Fruit fly (Drosophila melanogaster) whole organism, embryonic: ENCODE results near the gene VhaAC45RP.

Experiments
- CG12236 ChIP-seq: fragments of 200-800 bp; sonication (Bioruptor generic); optimal IDR thresholded peaks from 2 replicates; lab custom pipeline; 2016; ENCODE audit warnings: missing biosample characterization, missing genetic modification characterization
- CG13775 ChIP-seq: fragments of 200-800 bp; sonication (Bioruptor generic); optimal IDR thresholded peaks from 3 replicates; lab custom pipeline; 2017; ENCODE audit warnings: missing biosample characterization, mild to moderate bottlenecking, missing genetic modification characterization
- CG14014 ChIP-seq: fragments of 200-800 bp; sonication (Bioruptor generic); IDR thresholded peaks from 2 replicates; pipeline ENCODE4 v1.3.6; 2022; ENCODE audit warnings: missing biosample characterization, missing genetic modification characterization
- CG15011 ChIP-seq: fragments of 200-800 bp; sonication (Bioruptor generic); optimal IDR thresholded peaks from 3 replicates; lab custom pipeline; 2018; ENCODE audit warnings: missing biosample characterization, mild to moderate bottlenecking, missing genetic modification characterization
- CG16813 ChIP-seq: fragments of 200-800 bp; sonication (Bioruptor generic); IDR thresholded peaks from 3 replicates; pipeline ENCODE4 v1.3.6; 2022; ENCODE audit warnings: missing biosample characterization, missing genetic modification characterization; ENCODE audit not compliant: partially characterized antibody
- CG17568 ChIP-seq: fragments of 200-800 bp; sonication (Bioruptor generic); optimal IDR thresholded peaks from 2 replicates; lab custom pipeline; 2018; ENCODE audit warnings: missing biosample characterization, mild to moderate bottlenecking, missing genetic modification characterization, moderate library complexity
- CG17802 ChIP-seq: fragments of 200-800 bp; sonication (Bioruptor generic); optimal IDR thresholded peaks from 2 replicates; lab custom pipeline; 2018; ENCODE audit warnings: missing biosample characterization, mild to moderate bottlenecking, missing genetic modification characterization, moderate library complexity
- CG3163 ChIP-seq: fragments of 200-800 bp; sonication (Bioruptor generic); optimal IDR thresholded peaks from 3 replicates; lab custom pipeline; 2016; ENCODE audit warnings: missing biosample characterization, missing genetic modification characterization
- CG32532 ChIP-seq: fragments of 200-800 bp; sonication (Bioruptor generic); IDR thresholded peaks from 2 replicates; pipeline ENCODE4 v1.3.6; 2022; ENCODE audit warnings: missing biosample characterization, missing genetic modification characterization
- CG34376 ChIP-seq: fragments of 200-800 bp; sonication (Bioruptor generic); optimal IDR thresholded peaks from 2 replicates; lab custom pipeline; 2018; ENCODE audit warnings: missing biosample characterization, mild to moderate bottlenecking, missing genetic modification characterization
- CG34422 ChIP-seq: fragments of 200-800 bp; sonication (Bioruptor generic); IDR thresholded peaks from 3 replicates; pipeline ENCODE4 v1.3.6; 2022; ENCODE audit warnings: missing biosample characterization, missing genetic modification characterization
- CG3847 ChIP-seq: fragments of 200-800 bp; sonication (Bioruptor generic); IDR thresholded peaks from 2 replicates; pipeline ENCODE4 v1.3.6; 2022; ENCODE audit warnings: missing biosample characterization, missing genetic modification characterization
- CG4854 ChIP-seq: fragments of 200-800 bp; sonication (Bioruptor generic); optimal IDR thresholded peaks from 2 replicates; lab custom pipeline; 2016; ENCODE audit warnings: missing biosample characterization, missing genetic modification characterization, inconsistent platforms
- CG5180 ChIP-seq: fragments of 200-800 bp; sonication (Bioruptor generic); optimal IDR thresholded peaks from 3 replicates; lab custom pipeline; 2017; ENCODE audit warnings: missing biosample characterization, missing genetic modification characterization, mild to moderate bottlenecking, moderate library complexity, missing genetic modification reagents
- CG5245 ChIP-seq: fragments of 200-800 bp; sonication (Bioruptor generic); optimal IDR thresholded peaks from 3 replicates; lab custom pipeline; 2016; ENCODE audit warnings: missing biosample characterization, missing genetic modification characterization
- CG6791 ChIP-seq: fragments of 200-800 bp; sonication (Bioruptor generic); IDR thresholded peaks from 3 replicates; pipeline ENCODE4 v1.3.6; 2022; ENCODE audit warnings: missing biosample characterization, missing genetic modification characterization; ENCODE audit not compliant: partially characterized antibody
- CG7372 ChIP-seq: fragments of 200-800 bp; sonication (Bioruptor generic); IDR thresholded peaks from 2 replicates; pipeline ENCODE4 v1.3.6; 2022; ENCODE audit warnings: missing biosample characterization, missing genetic modification characterization
- CG7786 ChIP-seq: fragments of 200-800 bp; sonication (Bioruptor generic); optimal IDR thresholded peaks from 2 replicates; lab custom pipeline; 2016; ENCODE audit warnings: missing biosample characterization, missing genetic modification characterization
- CG8089 ChIP-seq: fragments of 200-800 bp; sonication (Bioruptor generic); optimal IDR thresholded peaks from 3 replicates; lab custom pipeline; 2016; ENCODE audit warnings: missing biosample characterization, missing genetic modification characterization
- CTCF ChIP-seq: fragments of 200-800 bp; sonication (Bioruptor generic); optimal IDR thresholded peaks from 2 replicates; lab custom pipeline; 2017; ENCODE audit warnings: missing biosample characterization, mild to moderate bottlenecking, missing genetic modification characterization, moderate library complexity
- D19B ChIP-seq: fragments of 200-800 bp; sonication (Bioruptor generic); optimal IDR thresholded peaks from 2 replicates; lab custom pipeline; 2017; ENCODE audit warnings: missing biosample characterization, mild to moderate bottlenecking, missing genetic modification characterization
- Dad ChIP-seq: fragments of 200-800 bp; sonication (Bioruptor generic); optimal IDR thresholded peaks from 3 replicates; lab custom pipeline; 2016; ENCODE audit warnings: missing biosample characterization, missing genetic modification characterization
- E2f2 ChIP-seq: fragments of 200-800 bp; sonication (Bioruptor generic); IDR thresholded peaks from 2 replicates; pipeline ENCODE4 v1.3.6; 2022; ENCODE audit warnings: missing biosample characterization, missing genetic modification characterization
- GATAe ChIP-seq: fragments of 200-800 bp; sonication (Bioruptor generic); conservative IDR thresholded peaks from 2 replicates; pipeline ENCODE4 v1.3.6; 2022; ENCODE audit warnings: missing biosample characterization, missing genetic modification characterization
- HLH4C ChIP-seq: fragments of 200-800 bp; sonication (Bioruptor generic); IDR thresholded peaks from 3 replicates; pipeline ENCODE4 v1.3.6; 2022; ENCODE audit warnings: missing biosample characterization, missing genetic modification characterization; ENCODE audit not compliant: partially characterized antibody
- HLHmδ ChIP-seq: fragments of 200-800 bp; sonication (Bioruptor generic); optimal IDR thresholded peaks from 2 replicates; lab custom pipeline; 2018; ENCODE audit warnings: missing biosample characterization, mild to moderate bottlenecking, missing genetic modification characterization, moderate library complexity
- HmgD ChIP-seq: fragments of 200-800 bp; sonication (Bioruptor generic); optimal IDR thresholded peaks from 3 replicates; lab custom pipeline; 2016; ENCODE audit warnings: missing biosample characterization, missing genetic modification characterization
- Hr3 ChIP-seq: fragments of 200-800 bp; sonication (Bioruptor generic); optimal IDR thresholded peaks from 3 replicates; lab custom pipeline; 2016; ENCODE audit warnings: missing biosample characterization, missing genetic modification characterization
- Jarid2 ChIP-seq: fragments of 200-800 bp; sonication (Bioruptor generic); optimal IDR thresholded peaks from 3 replicates; lab custom pipeline; 2017; ENCODE audit warnings: mild to moderate bottlenecking, missing biosample characterization, missing genetic modification reagents, missing genetic modification characterization
- Nf-YC ChIP-seq: fragments of 200-800 bp; optimal IDR thresholded peaks from 3 replicates; lab custom pipeline; 2019; ENCODE audit warnings: missing biosample characterization, mild to moderate bottlenecking, missing genetic modification characterization, moderate library complexity
- Side ChIP-seq: fragments of 200-800 bp; sonication (Bioruptor generic); optimal IDR thresholded peaks from 2 replicates; lab custom pipeline; 2016; ENCODE audit warnings: missing biosample characterization, missing genetic modification characterization
- Sry-β ChIP-seq: fragments of 200-800 bp; sonication (Bioruptor generic); optimal IDR thresholded peaks from 2 replicates; lab custom pipeline; 2018; ENCODE audit warnings: missing biosample characterization, mild to moderate bottlenecking, missing genetic modification characterization, moderate library complexity
- Trl ChIP-seq, 3 experiments: fragments of >200 bp in 2 of 3; fragments of 200-800 bp in 1 of 3; sonication (Bioruptor generic) in 1 of 3; optimal IDR thresholded peaks; 2 replicates in 1 of 3; 3 replicates in 2 of 3; lab custom pipeline; 2016 to 2017; ENCODE audit warnings: missing biosample characterization in 1 of 3, missing genetic modification characterization in 1 of 3
- Xrp1 ChIP-seq: fragments of 200-800 bp; sonication (Bioruptor generic); IDR thresholded peaks from 2 replicates; pipeline ENCODE4 v1.3.6; 2022; ENCODE audit warnings: missing biosample characterization, missing genetic modification characterization
- ab ChIP-seq: fragments of 200-800 bp; sonication (Bioruptor generic); optimal IDR thresholded peaks from 2 replicates; lab custom pipeline; 2016; ENCODE audit warnings: missing biosample characterization, missing genetic modification characterization
- ash1 ChIP-seq: fragments of 200-800 bp; sonication (Bioruptor generic); optimal IDR thresholded peaks from 2 replicates; lab custom pipeline; 2018; ENCODE audit warnings: missing biosample characterization, mild to moderate bottlenecking, missing genetic modification characterization
- cas ChIP-seq: fragments of 200-800 bp; sonication (Bioruptor generic); IDR thresholded peaks from 2 replicates; pipeline ENCODE4 v1.3.6; 2022; ENCODE audit warnings: missing biosample characterization, missing genetic modification characterization
- caup ChIP-seq: fragments of 200-800 bp; sonication (Bioruptor generic); optimal IDR thresholded peaks from 3 replicates; lab custom pipeline; 2017; ENCODE audit warnings: missing biosample characterization, mild to moderate bottlenecking, missing genetic modification characterization, moderate library complexity; ENCODE audit not compliant: severe bottlenecking
- eyg ChIP-seq: fragments of 200-800 bp; sonication (Bioruptor generic); optimal IDR thresholded peaks from 3 replicates; lab custom pipeline; 2016; ENCODE audit warnings: missing biosample characterization, missing genetic modification characterization
- fu2 ChIP-seq: fragments of 200-800 bp; sonication (Bioruptor generic); optimal IDR thresholded peaks from 2 replicates; lab custom pipeline; 2016; ENCODE audit warnings: missing biosample characterization, missing genetic modification characterization
- gsb-n ChIP-seq: fragments of 200-800 bp; sonication (Bioruptor generic); optimal IDR thresholded peaks from 3 replicates; lab custom pipeline; 2018; ENCODE audit warnings: missing biosample characterization, mild to moderate bottlenecking, missing genetic modification characterization
- insv ChIP-seq, 2 experiments: fragments of 200-800 bp; sonication (Bioruptor generic); optimal IDR thresholded peaks; 3 replicates each; lab custom pipeline; 2016 to 2018; ENCODE audit warnings: missing biosample characterization in 2 of 2, missing genetic modification characterization in 2 of 2
- knrl ChIP-seq: fragments of 200-800 bp; sonication (Bioruptor generic); IDR thresholded peaks from 3 replicates; pipeline ENCODE4 v1.3.6; 2022; ENCODE audit warnings: missing biosample characterization, missing genetic modification characterization; ENCODE audit not compliant: partially characterized antibody
- mld ChIP-seq: fragments of 200-800 bp; sonication (Bioruptor generic); IDR thresholded peaks from 3 replicates; pipeline ENCODE4 v1.3.6; 2022; ENCODE audit warnings: missing biosample characterization, missing genetic modification characterization; ENCODE audit not compliant: partially characterized antibody
- onecut ChIP-seq: fragments of 200-800 bp; sonication (Bioruptor generic); IDR thresholded peaks from 2 replicates; pipeline ENCODE4 v1.3.6; 2022; ENCODE audit warnings: missing biosample characterization, missing genetic modification characterization
- pb ChIP-seq: fragments of 200-800 bp; sonication (Bioruptor generic); optimal IDR thresholded peaks from 3 replicates; lab custom pipeline; 2016; ENCODE audit warnings: missing biosample characterization, missing genetic modification characterization
- prd ChIP-seq, 3 experiments: fragments of >200 bp in 2 of 3; fragments of 200-800 bp in 1 of 3; sonication (Bioruptor generic) in 1 of 3; optimal IDR thresholded peaks in 2 of 3; IDR thresholded peaks in 1 of 3; 2 replicates in 2 of 3; 3 replicates in 1 of 3; pipeline versions ENCODE4 v1.3.6 to Lab custom; 2017 to 2022; ENCODE audit warnings: missing biosample characterization in 1 of 3, missing genetic modification characterization in 1 of 3
- sens ChIP-seq: fragments of 200-800 bp; sonication (Bioruptor generic); peaks from one replicate; lab custom pipeline; 2016; ENCODE audit warnings: missing biosample characterization, missing genetic modification characterization
- sna ChIP-seq: fragments of 200-800 bp; sonication (Bioruptor generic); IDR thresholded peaks from 2 replicates; pipeline ENCODE4 v1.3.6; 2022; ENCODE audit warnings: missing biosample characterization, missing genetic modification characterization; ENCODE audit not compliant: partially characterized antibody
- tup ChIP-seq: fragments of 200-800 bp; sonication (Bioruptor generic); optimal IDR thresholded peaks from 2 replicates; lab custom pipeline; 2016; ENCODE audit warnings: missing biosample characterization, mild to moderate bottlenecking, missing genetic modification characterization, moderate library complexity
- vvl ChIP-seq: fragments of 200-800 bp; sonication (Bioruptor generic); IDR thresholded peaks from 2 replicates; pipeline ENCODE4 v1.3.6; 2022; ENCODE audit warnings: missing biosample characterization, missing genetic modification characterization

The VhaAC45RP gene

DNA sequence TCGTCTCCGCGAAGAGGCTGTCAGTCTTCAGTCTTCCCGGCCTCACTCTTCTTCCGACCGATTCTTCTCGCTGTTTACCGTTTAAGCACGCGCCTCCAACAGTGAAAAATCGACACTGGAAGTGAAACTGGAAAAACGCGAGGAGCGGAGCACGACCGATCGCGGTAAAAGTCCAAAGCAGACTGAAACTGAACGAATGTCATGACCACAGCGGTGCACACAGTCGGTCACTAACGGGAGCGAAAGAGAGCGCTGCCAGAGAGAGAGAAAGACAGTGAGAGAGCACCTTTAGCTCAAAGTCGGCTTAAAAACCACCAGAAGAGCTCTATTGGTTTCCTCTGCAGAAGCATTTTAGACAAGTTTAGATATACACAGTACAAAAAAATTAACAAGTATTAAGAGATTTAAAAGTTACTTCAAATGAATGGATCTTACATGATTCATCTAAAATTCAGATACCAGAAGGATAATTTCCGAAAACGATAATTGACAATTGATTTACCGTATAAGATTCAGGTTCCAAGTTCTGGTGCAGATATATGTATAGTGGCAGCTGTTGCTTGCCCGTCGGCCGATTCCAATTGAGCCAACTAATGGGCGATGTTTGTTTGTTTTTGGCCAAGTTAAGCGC is 5.8 kb downstream of the VhaAC45RP start, which contains the start of gene CG11498 (continued):
- TF ChIP-seq vvl (peak; percentile 36; the same call in 1 of the 2 replicates), tup (GFP tag; lab: Kevin White, UChicago) (no peak), CG17568 (GFP tag; lab: Kevin White, UChicago) (no peak), Nf-YC (tag; lab: Kevin White, UChicago) (no peak), CG15011 (GFP tag; lab: Kevin White, UChicago) (no peak), ash1 (no peak), CG8089 (GFP tag; lab: Kevin White, UChicago) (no peak), CG13775 (GFP tag; lab: Kevin White, UChicago) (no peak), sna (GFP tag; lab: Robert Waterston, UW) (no peak), CTCF (no peak), CG6791 (peak; percentile 41; the same call in 1 of the 3 replicates), Side (GFP tag; lab: Kevin White, UChicago) (no peak), Trl (optimal IDR thresholded peaks at IDR 0.05; lab: Kevin White, UChicago) (peak; percentile 66 to 83), Trl (GFP tag; optimal IDR thresholded peaks at IDR 0.05; lab: Kevin White, UChicago) (no peak), CG34376 (no peak), D19B (no peak), CG17802 (no peak), sens (GFP tag; lab: Kevin White, UChicago) (peak; percentile 55), CG5245 (GFP tag; lab: Kevin White, UChicago) (no peak), CG7372 (GFP tag; lab: Robert Waterston, UW) (no peak), CG3847 (GFP tag; lab: Robert Waterston, UW) (no peak), CG4854 (GFP tag; lab: Kevin White, UChicago) (no peak), mld (no peak), HLHmδ (peak; percentile 2), Jarid2 (peak; percentile 67), CG12236 (no peak), Xrp1 (GFP tag; lab: Robert Waterston, UW) (0 out of 2 replicates have a peak, but pooled peaks have one; percentile 19), CG34422 (no peak), E2f2 (peak; percentile 31; the same call in 1 of the 2 replicates), CG14014 (GFP tag; lab: Robert Waterston, UW) (no peak), Sry-β (no peak), onecut (GFP tag; lab: Robert Waterston, UW) (no peak), cas (GFP tag; lab: Robert Waterston, UW) (no peak)

DNA sequence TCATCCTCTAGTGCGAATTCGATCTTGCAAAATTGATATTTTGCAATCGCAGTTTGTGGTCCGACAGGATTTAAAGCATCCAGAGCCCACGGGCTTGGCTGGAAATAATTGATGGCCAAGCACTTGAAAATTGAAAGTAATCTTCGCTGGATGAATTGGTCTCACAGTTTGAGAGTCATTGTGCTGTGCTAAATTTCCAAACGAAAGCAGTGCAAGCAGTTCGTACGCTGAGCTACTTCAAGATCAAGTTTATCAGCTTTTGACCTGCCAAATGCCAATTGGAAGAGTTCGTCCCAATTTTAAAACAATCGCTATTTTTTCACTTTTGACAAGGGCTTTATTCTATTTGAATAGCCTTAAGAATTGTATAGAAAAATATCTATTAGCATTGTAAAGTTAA is 12.4 kb downstream of the VhaAC45RP start:
- TF ChIP-seq pb (GFP tag; lab: Kevin White, UChicago) (no peak), knrl (GFP tag; lab: Robert Waterston, UW) (peak; percentile 14; the same call in 1 of the 3 replicates), HmgD (peak; percentile 3), ash1 (no peak), Hr3 (no peak), CG5180 (GFP tag; lab: Kevin White, UChicago) (no peak), CG7786 (GFP tag; lab: Kevin White, UChicago) (no peak), CG3163 (GFP tag; lab: Kevin White, UChicago) (no peak), HLH4C (GFP tag; lab: Robert Waterston, UW) (peak; percentile 30; the same call in 1 of the 3 replicates), ab (GFP tag; lab: Kevin White, UChicago) (no peak), fu2 (no peak), prd (optimal IDR thresholded peaks at IDR 0.05; lab: Kevin White, UChicago) (no peak), prd (GFP tag; IDR thresholded peaks at IDR 0.05; lab: Robert Waterston, UW) (peak; percentile 15; the same call in 1 of the 3 replicates), E2f2 (no peak), caup (no peak), GATAe (GFP tag; lab: Robert Waterston, UW) (no peak), CG32532 (GFP tag; lab: Robert Waterston, UW) (0 out of 2 replicates have a peak, but pooled peaks have one; percentile 24), insv (GFP tag; optimal IDR thresholded peaks at IDR 0.05; lab: Kevin White, UChicago) (peak in 1 of 2 experiments; percentile 71), CG16813 (GFP tag; lab: Robert Waterston, UW) (0 out of 3 replicates have a peak, but pooled peaks have one; percentile 29), eyg (no peak), gsb-n (peak; percentile 31), Dad (GFP tag; lab: Kevin White, UChicago) (no peak)
